Fruit fly (Drosophila melanogaster) S2 (cell line): ENCODE data around the gene Tango2.

Source experiments
- CG8478 ChIP-seq: fragments of >200 bp; optimal IDR thresholded peaks from 2 replicates; lab custom pipeline; 2018
- CTCF ChIP-seq, 2 experiments: fragments of >200 bp; optimal IDR thresholded peaks; 2 replicates each; lab custom pipeline; 2018

Tango2 gene

DNA sequence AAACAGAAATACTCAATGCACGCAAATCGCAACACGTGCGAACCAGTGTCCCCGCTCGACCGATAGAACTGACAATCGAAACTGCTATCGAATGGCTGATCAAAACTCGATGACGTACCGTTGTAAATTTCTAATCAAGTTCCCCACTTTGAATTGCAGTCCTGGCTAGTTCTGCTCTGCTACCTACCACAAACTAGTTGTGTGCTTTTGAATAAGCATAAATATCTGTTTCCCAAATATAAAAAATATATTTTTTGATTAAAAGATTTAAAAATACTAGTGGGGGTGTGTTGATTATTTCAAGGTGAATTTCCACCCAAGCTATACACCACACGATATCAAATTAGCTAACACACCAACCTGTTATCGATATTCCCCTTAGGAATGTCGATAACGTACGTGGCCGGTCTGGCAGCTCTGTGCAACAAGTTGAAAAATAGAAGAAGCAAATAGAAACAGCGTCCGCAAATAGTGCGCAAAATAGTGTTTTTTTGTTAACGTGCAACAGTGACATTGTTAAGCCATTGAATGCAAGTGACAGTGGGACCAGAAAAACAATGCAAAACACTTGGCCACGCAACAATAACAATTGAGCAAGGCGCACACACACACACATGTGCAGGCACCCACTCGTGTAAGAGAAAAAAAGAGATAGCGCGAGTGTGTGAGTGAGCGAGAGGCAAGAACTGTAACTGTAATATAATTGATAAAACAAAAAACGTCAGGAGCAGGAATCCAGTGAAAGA lies 7.7 kb downstream of the Tango2 start, which contains the start of the genes CG2691 and NFAT:
CG2691 (minus strand) TSS at position 75 of the 746 bp plus-strand sequence.
NFAT (plus strand) TSS at position 412 of the 746 bp plus-strand sequence.
- TF ChIP-seq CG8478 (lab: Kevin White, UChicago), result no peak
- TF ChIP-seq CTCF (optimal IDR thresholded peaks at IDR 0.05; lab: Kevin White, UChicago), result peak in 1 of 2 experiments; percentile 22

DNA sequence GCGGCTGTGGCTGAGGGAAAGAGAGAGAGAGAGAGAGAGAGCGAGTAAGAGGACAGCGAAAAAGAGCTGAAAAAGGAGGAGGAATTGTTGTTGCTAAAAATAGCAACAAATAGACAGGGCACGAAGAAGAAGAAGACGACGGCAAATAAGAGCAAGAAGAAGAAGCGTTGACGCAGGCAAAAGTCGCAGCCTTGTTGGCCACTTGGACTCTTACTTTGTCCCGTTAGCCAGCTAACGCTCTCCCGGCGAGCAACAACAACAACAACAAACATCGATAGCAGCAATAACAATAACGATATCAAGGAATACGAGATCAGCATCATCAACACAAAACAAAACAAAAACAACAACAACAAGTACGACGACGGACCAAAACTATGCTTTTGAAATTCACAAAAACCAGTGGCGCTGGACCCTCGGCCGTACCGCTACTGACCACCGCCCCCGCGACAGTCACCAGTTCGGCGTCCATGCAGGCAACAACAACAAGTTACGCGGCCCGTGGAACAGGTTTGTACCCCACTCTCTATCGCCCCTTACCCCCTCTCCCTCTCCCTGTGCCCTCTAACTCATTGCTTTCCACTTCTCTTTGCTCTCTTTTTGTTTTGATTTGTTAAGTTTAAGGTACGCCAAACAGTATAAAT lies 8.4 kb downstream of the Tango2 start:
- no peak for TF ChIP-seq CTCF (optimal IDR thresholded peaks at IDR 0.05; lab: Kevin White, UChicago)
- no peak for TF ChIP-seq CG8478 (lab: Kevin White, UChicago)

dm6 chrX:13625888-13626578 lies 9.2 kb downstream of the Tango2 start:
- no peak for TF ChIP-seq CG8478 (lab: Kevin White, UChicago)
- TF ChIP-seq CTCF (optimal IDR thresholded peaks at IDR 0.05; lab: Kevin White, UChicago), result no peak

DNA sequence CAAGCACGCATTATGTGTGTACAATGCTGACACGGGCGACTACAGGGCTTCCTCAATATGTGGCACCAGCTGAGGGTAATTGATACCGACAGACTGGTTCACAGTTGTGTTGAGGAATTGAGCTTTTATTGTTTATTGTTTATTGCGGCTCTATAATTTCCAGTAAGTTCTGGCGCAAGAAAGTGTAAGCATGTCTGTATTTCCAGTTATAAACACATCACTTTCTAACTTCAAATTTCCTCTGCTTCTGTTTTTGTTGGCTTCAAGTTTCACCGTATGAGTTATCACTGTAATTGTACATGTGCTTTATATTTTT lies 9.7 kb downstream of the Tango2 start:
- no peak for TF ChIP-seq CG8478 (lab: Kevin White, UChicago)

DNA sequence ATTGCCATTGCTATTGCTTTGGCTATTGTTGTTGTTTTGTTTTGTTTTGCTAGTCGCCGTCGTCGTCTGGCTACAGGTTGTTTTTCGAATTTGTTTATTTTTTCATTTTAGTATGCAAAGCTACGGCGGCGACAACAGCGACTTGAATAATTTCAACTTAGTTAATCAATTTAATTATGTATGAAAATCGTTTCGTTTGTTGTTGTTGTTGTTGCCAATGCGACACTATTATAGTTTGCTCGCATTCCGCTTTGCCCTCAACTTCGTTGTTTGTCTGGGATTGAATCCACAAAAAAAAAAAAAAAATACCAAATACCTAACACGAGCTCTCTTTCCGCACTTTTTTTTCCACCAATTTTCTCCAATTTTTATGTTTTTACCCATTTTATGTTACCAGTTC lies 11.1 kb downstream of the Tango2 start:
- TF ChIP-seq CG8478 (lab: Kevin White, UChicago), result no peak
- TF ChIP-seq CTCF (optimal IDR thresholded peaks at IDR 0.05; lab: Kevin White, UChicago), result no peak

dm6 chrX:13629414-13629813 lies 12.6 kb downstream of the Tango2 start:
- TF ChIP-seq CTCF (optimal IDR thresholded peaks at IDR 0.05; lab: Kevin White, UChicago), result no peak
- no peak for TF ChIP-seq CG8478 (lab: Kevin White, UChicago)

DNA sequence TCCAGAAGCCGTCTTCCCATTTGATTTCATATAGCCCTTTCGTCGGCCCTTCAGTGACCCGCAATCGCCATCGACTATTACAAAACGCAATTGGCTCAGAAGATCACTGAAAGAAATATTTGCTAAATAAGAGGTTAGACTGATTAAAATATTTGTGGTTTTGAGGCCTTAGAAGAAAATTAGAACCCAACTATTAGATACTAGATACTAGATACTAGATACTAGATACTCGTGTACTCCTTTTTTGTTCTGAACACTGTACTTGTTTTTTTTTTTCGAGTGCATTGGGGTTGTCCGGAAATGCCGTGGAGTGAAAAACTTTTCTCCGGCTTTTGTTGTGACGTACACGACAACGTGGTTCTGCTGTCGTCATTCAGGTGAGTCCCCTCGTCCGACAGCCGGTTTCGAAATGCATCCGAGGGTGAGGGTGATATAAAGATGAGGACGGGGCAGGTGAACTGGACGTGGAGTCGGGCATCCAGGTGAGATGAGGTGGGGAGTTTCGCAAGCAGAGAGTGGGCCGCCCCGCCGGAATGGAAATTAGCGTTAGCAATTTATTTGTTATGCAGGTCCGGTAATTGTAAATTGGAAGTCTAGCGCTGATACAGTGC lies 13.6 kb downstream of the Tango2 start:
- TF ChIP-seq CG8478 (lab: Kevin White, UChicago), result no peak
- no peak for TF ChIP-seq CTCF (optimal IDR thresholded peaks at IDR 0.05; lab: Kevin White, UChicago)

DNA sequence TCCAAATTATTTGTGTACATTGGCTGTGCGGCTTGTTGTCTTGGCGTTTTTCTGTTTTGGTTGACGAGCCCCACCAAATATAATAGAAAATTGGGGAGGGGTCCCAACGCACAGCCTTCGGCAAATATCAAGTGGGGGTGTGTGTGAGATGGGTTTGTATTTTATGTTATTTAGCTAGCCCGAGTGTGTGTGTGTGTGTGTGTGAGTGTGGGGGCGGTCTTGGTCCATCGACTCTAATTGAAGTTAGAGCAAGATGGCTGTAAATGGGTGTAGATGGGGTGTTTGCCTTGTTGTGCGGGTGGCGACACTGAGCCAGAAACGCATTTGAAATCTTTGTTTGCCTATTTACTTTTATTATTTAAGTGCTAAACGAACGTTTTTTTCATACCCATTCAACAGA lies 15.8 kb downstream of the Tango2 start:
- TF ChIP-seq CG8478 (lab: Kevin White, UChicago) (no peak), CTCF (optimal IDR thresholded peaks at IDR 0.05; lab: Kevin White, UChicago) (no peak)

DNA sequence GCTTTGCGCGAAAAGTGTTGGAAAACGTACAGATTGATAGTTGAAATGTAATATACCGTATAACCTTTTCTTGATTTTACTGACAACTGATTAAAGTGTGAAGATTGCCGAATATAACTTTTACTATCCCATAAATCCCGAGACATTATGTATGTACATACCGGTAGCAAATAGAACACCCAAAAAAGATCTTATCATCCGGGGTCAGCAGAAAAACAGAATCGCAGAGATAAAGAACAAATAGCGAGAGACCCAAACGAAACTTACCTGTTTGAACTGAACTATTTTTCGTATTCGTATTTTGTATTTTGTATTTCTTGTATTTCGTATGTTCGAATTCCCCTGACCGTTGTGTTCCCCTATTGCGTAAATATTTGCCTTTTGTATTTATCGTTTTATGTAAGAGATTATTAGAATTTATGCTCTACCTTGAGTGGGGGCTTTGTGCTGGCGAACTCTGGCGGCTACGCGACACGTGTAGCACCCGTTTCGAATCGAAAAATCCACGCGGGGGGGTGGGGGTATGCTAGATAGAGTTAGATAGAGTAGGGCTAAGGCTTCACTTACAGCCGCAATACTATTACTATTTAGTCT lies 16.6 kb downstream of the Tango2 start:
- TF ChIP-seq CTCF (optimal IDR thresholded peaks at IDR 0.05; lab: Kevin White, UChicago) (no peak), CG8478 (lab: Kevin White, UChicago) (no peak)

dm6 chrX:13634254-13634999 lies 17.6 kb downstream of the Tango2 start:
- no peak for TF ChIP-seq CG8478 (lab: Kevin White, UChicago)
- no peak for TF ChIP-seq CTCF (optimal IDR thresholded peaks at IDR 0.05; lab: Kevin White, UChicago)

dm6 chrX:13635000-13635368 lies 18.2 kb downstream of the Tango2 start:
- TF ChIP-seq CTCF (optimal IDR thresholded peaks at IDR 0.05; lab: Kevin White, UChicago), result no peak
- no peak for TF ChIP-seq CG8478 (lab: Kevin White, UChicago)

DNA sequence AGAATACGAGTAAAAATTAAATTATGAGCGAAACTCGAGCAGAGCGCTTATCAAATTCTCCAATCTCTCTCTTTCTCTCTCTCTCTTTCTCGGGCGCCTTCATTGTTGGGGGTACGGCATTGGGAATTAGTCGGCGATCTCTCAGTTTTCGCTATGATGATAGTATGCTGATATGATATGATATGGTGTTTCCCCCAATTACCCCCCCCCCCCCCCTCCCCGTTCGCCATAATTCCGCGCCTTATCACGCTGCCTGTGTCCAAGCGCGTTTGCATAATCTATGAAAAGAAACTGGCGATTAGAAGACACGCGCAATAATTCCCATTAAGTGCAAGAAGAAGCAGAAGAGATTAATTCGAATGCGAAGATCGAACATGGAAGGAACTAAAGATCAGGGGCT lies 20.0 kb downstream of the Tango2 start:
- TF ChIP-seq CTCF (optimal IDR thresholded peaks at IDR 0.05; lab: Kevin White, UChicago) (no peak), CG8478 (lab: Kevin White, UChicago) (no peak)

DNA sequence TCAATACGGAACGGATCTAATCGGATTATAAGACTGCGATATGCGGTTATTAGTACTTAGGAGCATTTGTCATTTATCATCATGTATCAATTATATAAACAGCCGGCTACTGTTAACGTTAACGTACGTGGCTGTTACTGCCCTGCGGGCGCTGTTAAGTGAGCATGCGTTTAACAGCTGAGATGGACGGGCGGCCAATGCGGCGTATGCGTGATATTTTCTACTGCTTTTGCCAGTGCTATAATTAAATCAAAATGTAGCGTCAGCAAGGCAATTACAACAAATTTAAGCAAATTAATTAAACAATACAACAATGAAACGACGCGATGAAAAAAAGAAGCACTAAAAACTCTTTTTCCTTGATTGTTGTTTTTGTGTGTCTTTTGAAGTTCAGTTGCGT lies 20.8 kb downstream of the Tango2 start:
- TF ChIP-seq CTCF (optimal IDR thresholded peaks at IDR 0.05; lab: Kevin White, UChicago), result no peak
- no peak for TF ChIP-seq CG8478 (lab: Kevin White, UChicago)
